Fruit fly (Drosophila melanogaster): Measurements from ENCODE around the gene CG34310.

Gene CG34310

DNA sequence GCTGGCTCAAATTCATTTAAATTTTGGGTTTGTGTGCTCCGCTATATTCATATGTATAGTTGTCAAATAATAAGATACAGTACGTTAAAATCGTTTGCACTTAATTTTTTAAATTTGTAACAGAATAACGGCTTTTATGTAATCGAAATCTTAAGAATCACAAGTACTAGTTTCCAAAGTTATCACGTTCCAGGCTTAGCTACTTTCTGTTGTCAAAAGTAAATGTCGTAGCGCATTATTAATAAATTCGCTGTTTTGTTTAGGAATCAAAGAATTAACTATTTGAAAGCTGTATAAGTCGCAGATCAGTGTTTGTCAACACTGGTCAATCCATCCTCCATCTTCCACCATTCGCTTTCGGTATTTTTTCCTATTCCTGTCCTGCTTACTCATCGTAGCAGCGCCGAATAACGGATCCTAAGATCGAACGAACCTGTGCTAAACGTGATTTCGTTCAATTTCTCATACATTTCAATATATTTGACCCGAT, at the start of gene CG34310, which contains the start of the genes CG13771 and cup:
Gene CG34310 (plus strand): TSS at position 103 of the 490 bp plus-strand sequence.
Gene CG13771 (minus strand): TSS at position 51 of the 490 bp plus-strand sequence.
Gene cup (plus strand): TSS at position 103 of the 490 bp plus-strand sequence.
- TF ChIP-seq noc (tag; optimal IDR thresholded peaks at IDR 0.05), result no peak

- peak; percentile 2 for TF ChIP-seq noc (tag; optimal IDR thresholded peaks at IDR 0.05)
Measured at dm6 chr2L:6614229-6614935, 49.1 kb upstream of the CG34310 start.

dm6 chr2L:6621600-6621999, 41.9 kb upstream of the CG34310 start, which contains the start of gene DIP-iota:
DIP-iota (minus strand) TSS chr2L:6621700.
- no peak for TF ChIP-seq noc (tag; optimal IDR thresholded peaks at IDR 0.05)

dm6 chr2L:6622031-6622430, 41.4 kb upstream of the CG34310 start:
- no peak for TF ChIP-seq noc (tag; optimal IDR thresholded peaks at IDR 0.05)

DNA sequence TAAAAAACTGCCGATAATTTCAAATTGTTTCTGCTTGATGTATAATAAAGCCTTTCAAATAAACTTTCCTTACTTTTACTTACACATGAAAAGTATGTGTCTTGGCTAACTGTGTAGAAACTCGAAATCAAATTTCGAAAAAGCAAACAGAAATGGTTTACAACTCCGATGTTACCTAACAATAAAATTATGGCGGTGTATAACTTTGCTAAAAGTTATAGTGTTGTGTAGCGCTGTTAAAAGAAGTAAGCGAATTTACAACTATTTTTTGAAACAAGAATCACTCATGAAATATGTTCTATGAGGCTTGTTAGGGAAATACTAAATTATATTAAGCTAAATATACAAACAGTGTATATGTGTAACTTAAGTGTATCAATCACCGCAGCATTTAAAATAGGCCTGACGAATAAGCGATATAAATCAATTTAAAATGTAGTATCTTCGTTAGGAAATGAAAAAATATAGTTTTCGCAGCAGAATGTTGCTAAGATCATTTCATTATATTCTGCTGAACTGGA, 40.8 kb upstream of the CG34310 start, which contains the start of gene CG34345:
Gene CG34345 (plus strand): TSS at position 471 of the 521 bp plus-strand sequence.
- TF ChIP-seq noc (tag; optimal IDR thresholded peaks at IDR 0.05), result no peak

- TF ChIP-seq noc (tag; optimal IDR thresholded peaks at IDR 0.05), result no peak
Measured at dm6 chr2L:6632307-6632706, 31.2 kb upstream of the CG34310 start, which contains the start of gene Oatp26F. Oatp26F (minus strand) TSS chr2L:6632407.

DNA sequence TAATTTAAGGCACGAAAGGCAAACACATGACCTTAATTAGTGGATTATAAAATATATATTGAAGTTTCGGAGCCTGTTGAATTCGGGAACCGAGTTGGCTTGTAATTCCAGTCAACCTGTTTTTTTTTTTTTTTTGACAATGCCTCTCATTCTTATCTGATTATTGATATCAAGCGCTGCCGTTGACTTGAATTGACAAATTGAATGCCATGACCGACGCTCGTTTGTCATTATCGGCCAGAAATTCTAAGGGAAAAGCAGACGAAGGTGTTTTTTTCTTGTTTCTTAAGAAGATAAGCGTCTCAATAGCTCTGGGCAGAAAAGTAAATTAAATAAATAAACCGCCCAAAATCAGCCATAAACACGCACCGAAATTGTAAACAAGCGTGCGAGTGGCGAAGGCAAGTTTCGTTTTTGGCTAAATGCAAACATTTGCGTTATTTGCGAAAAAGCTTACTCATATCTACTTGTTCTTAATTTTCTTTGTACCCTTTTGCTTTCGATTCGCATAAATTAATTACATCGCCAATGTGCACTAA, 20.2 kb upstream of the CG34310 start:
- peak; percentile 33 for TF ChIP-seq noc (tag; optimal IDR thresholded peaks at IDR 0.05)

DNA sequence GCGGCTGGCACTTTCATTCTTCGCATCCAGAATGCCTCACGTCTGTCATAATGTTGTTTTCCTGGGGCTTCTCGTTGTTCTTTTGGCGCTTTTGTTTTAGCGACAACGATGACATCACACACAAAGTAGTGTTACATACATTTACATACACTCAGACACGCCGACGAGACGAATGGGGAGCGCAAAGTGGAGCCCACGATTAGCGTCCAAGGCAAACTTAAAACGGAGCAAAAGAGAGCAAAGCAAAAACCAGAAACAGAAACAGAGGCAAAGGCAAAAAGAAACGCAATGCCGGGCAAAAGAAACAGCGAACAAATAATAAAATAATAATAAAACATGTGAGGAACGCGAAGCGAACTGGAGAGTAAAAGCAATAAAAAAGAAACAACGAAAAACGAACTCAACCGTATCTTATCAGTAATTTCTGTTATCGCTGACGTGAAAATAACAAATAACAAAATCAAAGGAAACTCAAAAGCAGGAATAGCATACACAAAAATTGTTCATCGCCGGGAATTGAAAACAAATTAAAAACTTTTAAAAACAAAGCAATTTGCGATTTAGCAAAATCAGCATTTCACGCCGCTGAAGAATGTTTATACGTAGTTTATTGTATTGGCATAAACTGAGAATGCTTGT, 18.9 kb upstream of the CG34310 start:
- peak; percentile 33 for TF ChIP-seq noc (tag; optimal IDR thresholded peaks at IDR 0.05)

DNA sequence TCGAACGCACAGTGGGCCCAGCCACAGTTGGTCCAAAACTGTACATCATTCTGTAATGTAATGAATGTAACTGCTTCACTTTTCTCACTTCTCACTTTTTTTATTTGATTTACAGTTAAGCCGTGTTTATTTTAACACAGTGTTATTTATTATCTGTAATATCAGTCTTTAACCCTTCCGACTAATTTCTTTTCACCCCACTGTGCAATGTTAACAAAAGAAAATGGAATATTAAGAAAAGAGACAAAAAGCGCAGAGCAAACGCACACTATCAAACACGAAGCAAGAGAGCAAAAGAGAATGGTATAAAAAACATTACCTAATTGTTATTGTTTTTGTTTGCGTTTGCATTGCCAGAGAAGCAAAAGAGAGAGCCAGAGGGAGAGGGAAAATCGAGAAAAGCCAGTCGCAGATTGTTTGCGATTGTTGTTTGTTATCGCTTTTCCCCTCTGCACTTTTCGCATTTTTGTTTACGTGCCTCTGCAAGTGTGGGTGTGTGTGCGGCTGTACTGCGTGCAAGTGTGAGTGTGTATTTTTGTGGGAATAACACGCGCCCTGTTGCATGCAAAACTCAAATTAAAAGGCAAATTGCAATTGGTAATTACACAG, 16.3 kb upstream of the CG34310 start:
- TF ChIP-seq noc (tag; optimal IDR thresholded peaks at IDR 0.05), result peak; percentile 92

- peak; percentile 95 for TF ChIP-seq noc (tag; optimal IDR thresholded peaks at IDR 0.05)
Measured at dm6 chr2L:6648163-6648628, 15.3 kb upstream of the CG34310 start.

DNA sequence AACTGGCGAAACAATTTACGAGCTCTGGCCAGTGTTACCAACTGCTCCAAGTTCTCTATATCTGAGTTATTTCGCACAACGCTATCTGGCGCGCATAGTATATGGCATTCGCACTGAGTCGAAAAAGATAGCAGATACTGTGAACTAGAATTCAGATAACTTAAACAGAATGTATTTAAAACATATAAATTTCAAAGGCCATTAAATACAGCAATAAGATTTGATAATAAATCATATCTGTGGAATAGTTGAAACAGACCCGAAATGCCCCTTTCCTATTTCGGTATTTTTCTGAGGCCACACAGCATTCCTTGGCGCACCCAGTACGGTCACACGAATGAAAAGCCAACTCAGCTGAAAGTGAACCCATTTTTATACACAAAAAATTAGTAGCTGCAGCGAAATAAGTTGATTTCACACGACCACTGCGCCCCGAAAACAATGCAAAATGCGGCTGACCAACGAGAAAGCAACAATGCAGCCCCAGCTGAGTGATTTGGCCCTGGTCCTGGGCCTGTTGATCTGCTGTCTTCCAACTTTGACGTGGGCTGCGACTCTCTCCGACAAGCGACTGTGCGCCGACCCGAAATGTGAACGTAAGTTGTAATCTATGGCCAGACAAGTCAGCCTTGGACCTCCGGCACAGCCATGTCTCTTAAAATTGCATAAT, 14.2 kb upstream of the CG34310 start, which contains the start of the genes CG31635 and Tango1:
Gene CG31635 (minus strand): TSS at position 30 of the 670 bp plus-strand sequence.
Gene Tango1 (plus strand): TSS at position 304 of the 670 bp plus-strand sequence.
- TF ChIP-seq noc (tag; optimal IDR thresholded peaks at IDR 0.05), result peak; percentile 20

- no peak for TF ChIP-seq noc (tag; optimal IDR thresholded peaks at IDR 0.05)
Measured at dm6 chr2L:6656264-6656676, 7.2 kb upstream of the CG34310 start, which contains the start of gene CG31633. CG31633 (minus strand) TSS chr2L:6656321.

- no peak for TF ChIP-seq noc (tag; optimal IDR thresholded peaks at IDR 0.05)
Measured at dm6 chr2L:6657969-6658748, 5.3 kb upstream of the CG34310 start, which contains the start of the genes CG31636 and Ube4A. CG31636 (minus strand) TSS chr2L:6658152. Ube4A (plus strand) TSS chr2L:6658517.

All from whole organism, larva.